Fruit fly (Drosophila melanogaster) S2 (cell line): ENCODE data around the gene CG10301.

ENCODE experiments used
- CG8478 ChIP-seq: fragments of >200 bp; optimal IDR thresholded peaks from 2 replicates; lab custom pipeline; 2018
- CTCF ChIP-seq, 2 experiments: fragments of >200 bp; optimal IDR thresholded peaks; 2 replicates each; lab custom pipeline; 2018

CG10301 gene

DNA sequence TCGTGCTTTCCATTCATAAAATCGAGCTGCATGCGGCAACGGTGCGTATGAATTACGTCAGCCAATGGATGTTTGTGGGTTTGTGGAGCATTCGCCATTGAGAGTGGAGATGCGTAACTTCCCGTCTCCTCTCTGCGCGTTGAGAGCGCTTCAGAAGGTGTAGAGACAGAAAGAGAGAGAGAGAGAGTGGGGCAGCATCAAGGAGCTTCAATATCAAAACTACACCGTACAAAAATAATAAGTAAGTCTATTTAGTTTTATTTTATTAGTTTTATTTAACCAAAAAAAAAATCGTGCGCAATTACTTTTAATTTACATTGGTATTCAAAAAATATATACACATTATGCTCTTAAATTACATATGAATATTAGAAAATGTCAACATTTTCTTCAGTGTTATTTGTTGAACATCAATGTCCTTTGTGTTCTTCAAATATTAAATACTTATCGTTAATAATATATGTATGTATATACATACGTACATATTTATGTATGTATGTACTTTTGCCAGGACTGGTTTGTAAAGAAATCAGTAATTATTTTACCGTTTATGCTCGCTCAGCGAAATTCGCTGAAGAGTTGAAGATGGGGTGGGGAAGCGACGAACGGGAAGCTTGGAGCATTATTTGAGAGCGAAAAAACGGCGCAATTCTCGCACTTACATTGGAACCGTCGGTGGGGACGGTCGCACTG, 12.9 kb downstream of the CG10301 start, which contains the start of gene CG10365:
Gene CG10365 (plus strand): TSS at position 652 of the 693 bp plus-strand sequence.
- no peak for TF ChIP-seq CG8478

DNA sequence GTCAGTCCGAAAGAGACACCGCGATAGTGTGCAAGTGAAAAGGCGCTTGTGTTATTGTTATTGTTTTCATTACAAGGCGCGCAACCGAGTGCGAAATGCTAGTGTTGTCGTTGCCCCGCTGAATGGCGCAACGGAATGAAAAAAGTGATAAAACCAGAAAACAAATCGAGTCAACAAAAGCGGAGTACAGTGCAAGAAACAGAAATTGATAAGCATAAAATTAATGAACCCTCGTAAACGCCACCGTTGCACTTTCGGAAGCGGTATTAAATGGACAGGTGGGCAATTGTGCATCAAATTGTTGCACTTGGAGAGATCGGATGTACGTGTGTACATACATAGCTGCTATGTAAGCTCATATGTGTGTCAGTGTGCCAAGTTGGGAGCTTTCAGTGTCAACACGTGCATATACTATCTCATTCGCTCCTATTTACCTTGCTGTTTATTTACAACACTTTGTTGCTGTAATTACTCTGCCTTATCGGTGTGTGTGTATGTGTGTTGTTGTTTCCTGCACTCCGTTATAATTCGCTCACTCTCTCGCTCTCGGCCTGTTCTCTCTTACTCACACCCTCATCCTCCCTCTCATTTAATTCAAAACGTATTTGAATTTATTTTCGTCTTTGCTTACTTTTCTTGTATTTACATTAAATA, 13.6 kb downstream of the CG10301 start:
- no peak for TF ChIP-seq CG8478
- TF ChIP-seq CTCF (optimal IDR thresholded peaks at IDR 0.05; lab: Kevin White, UChicago) = no peak

DNA sequence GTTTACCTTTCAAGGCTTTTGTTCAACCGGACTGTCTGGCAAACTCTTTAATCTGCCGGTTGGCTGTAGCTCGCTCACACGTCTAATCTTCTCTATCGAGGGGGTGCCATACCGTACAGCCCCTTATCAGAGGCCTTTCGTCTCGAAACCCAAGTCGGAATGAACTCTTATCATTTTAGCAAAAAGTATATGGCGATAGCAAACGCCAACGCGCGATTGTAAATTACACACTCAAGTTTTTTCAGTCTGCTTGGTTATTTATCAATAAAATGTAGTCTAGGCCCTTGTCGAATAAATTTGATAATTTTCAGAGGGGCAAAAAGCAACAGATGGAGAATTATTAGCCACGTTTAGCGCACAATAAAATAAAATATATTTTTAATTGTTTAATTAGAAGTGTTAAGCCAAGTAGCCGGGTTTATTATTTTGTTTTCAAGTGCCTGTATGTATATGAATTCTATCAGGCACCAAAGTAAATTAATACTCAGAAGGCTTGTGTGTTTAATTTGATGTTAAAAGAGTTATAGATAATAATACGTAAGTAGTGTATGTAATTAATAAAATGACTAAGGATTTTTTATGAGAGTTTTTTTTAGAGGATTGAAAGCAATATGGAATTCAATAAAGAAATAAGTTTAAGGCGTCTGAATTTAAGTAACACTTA, 15.0 kb downstream of the CG10301 start:
- TF ChIP-seq CG8478 = no peak
- no peak for TF ChIP-seq CTCF (optimal IDR thresholded peaks at IDR 0.05; lab: Kevin White, UChicago)

DNA sequence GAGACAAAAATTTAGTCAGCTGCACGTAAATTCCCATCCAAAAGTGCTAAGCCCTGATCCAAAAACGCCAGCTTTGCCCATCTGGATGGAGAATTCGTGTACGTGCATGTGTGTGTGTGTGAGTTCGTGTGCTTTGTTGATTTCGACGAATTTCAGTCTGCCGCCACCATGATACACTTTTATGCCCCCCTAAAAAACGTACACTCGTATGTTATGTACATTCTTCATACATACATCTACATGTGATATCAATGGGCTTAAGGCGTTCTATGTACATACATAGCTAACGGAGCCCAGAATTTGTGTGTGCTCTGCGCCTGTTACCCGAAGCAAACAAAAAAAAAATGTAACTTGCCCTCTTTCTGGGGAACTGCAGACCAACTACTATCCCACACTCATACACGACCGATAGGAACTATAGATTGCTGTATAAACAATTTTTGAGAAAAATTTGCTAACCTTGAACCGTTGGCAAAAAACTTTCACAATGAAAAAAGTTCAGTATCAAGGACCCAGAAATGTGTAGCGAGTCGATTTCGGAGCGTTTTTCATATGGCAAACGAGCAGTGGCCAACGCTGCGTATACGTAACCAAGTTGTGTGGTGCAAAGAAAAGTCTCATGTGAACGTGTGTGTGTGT, 15.9 kb downstream of the CG10301 start:
- TF ChIP-seq CTCF (optimal IDR thresholded peaks at IDR 0.05; lab: Kevin White, UChicago) (no peak), CG8478 (no peak)

DNA sequence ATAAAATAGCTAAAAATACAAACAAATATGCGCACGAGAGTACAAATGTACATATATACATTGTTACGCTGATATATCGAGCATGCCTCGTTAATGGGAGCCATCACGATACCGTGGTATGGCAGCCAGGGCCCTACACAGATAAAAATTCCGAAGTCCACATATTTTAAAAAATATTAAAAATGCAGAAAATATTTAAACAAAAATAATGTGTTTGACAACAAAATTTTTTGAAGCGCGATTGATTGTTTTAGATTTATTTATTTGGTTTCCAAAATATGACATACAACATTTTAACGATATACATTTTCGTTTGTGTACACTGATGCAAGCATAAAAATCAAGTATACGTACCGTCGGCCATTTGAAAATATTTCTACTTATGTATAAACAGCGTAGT, 16.8 kb downstream of the CG10301 start:
- no peak for TF ChIP-seq CTCF (optimal IDR thresholded peaks at IDR 0.05; lab: Kevin White, UChicago)
- TF ChIP-seq CG8478 = no peak

DNA sequence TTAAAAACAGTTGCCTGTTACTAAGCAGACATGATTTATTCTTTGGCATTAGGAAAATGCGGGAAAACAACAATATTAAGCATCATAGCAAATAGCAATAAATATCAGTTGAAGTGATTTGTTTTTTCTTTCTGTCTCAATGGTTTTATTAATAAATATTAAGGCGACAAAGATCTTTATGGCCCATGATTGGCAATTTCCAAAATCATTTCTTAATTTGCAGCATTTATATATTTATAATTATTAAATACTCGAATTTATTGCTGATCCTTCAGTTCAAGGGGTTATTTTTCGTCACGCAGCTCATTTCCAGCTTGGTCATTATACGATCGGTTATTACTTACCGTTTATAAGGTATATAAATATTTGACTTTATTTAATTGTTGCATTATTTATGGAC, 17.7 kb downstream of the CG10301 start:
- TF ChIP-seq CTCF (optimal IDR thresholded peaks at IDR 0.05; lab: Kevin White, UChicago) (no peak), CG8478 (no peak)

DNA sequence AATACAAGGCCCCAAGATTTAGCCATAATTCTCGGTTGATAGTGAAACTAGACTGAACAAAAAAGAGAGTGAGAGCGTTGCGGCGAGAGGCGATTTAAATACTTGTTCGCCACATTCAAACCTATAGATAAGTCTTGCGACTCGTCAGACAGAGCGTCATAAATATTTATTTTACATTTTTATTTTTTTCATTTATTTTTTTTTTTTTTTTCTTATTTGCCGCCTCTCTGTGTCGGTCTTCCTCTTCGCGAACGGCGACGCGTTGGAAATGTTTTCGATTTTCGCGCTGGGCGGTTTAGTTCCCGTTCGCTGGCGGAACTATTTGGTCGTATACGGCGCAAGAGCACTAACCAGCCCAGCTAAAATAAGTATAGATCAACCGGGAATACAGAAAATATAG, 18.1 kb downstream of the CG10301 start:
- no peak for TF ChIP-seq CTCF (optimal IDR thresholded peaks at IDR 0.05; lab: Kevin White, UChicago)
- no peak for TF ChIP-seq CG8478

DNA sequence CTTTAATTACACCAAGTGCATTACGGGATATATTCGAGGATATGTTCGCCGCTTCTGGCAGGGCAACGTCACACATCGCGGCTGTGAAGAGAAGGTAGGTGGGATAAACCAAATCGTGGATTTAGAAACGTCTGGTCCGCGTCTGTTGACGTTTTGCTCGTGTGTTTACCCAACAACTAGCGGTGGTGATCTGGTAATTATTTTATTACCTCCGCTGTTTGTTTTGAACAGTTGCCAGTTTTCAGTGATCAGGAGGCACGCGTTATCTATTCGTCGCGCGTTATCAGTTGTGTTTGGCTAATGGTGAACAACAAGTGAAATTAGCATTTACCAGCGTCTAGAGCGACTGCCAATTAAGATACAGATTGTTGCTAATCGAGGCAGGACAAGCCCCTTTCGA, 19.1 kb downstream of the CG10301 start:
- TF ChIP-seq CG8478 = no peak

DNA sequence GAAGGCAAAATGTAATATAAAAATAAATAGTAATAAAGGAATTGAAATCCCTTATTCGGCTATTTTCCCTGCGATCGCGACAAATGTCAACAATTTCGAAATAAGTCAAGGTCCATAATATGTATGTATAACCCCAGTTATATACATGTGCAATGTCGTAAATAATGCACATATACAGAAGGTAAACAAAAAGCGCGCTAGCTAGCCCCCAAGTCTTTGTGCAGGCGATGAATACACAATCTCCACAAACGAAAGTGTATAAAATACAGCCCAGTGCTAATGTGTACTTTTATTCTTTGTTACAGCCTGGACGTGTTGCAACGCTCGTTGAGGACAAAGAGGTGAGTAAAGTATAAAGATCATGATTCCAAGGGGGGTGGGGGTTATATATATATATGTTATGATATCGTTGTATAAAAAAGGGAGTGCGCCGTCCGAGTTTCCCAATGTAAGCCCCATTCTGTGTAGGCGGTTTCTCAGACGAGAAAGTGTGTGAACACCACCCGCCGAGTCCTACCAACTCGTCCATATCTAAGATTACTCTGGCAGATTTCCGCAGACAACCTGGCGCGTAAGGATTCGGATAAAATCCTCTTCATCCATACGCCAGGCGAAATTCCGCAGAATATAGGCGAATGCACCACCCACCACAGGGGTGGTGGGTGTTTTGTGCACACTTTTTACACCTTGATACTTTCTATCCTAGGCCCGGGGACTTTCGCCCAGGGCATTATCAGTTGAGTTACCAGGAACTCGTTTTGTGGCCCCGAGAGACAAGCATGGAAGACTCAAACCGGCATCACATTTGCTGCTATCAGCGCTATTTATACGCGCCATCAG, 19.9 kb downstream of the CG10301 start:
- TF ChIP-seq CTCF (optimal IDR thresholded peaks at IDR 0.05; lab: Kevin White, UChicago) = no peak
- no peak for TF ChIP-seq CG8478

DNA sequence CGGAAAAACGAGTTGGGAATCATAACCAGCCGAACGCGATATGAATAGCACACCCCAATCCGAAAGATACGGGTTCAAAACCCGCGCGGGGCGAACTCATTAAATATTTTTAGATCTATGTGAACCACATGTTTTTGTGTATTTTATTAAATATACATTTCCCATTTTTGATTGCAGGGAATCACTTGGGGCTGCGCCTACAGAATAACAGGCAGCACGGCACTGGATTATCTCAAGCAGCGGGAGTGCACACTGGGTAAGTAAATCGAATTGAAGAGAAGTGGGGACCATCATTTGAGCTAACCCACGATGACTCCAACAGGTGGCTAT, 20.5 kb downstream of the CG10301 start:
- no peak for TF ChIP-seq CG8478
- TF ChIP-seq CTCF (optimal IDR thresholded peaks at IDR 0.05; lab: Kevin White, UChicago) = no peak

DNA sequence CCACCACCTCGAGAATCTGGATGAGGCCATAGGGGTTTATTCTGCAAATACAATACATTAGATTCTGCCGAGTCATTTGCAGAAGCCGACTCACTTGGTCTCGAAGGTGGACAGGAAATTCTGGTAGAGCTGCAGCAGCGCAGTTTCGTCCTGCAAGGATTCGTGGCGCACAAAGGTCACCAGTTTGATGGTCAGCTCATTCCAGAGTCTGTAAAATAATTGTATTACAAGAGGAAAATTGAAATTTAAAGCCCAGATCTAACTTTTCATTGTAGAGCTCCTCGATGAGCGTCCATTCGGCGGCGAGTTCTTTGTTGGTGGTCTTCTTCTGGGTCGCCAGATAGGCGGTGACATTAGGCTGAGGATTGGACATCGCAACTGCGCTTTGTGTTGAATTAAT, 22.6 kb downstream of the CG10301 start:
- TF ChIP-seq CG8478 = no peak
- TF ChIP-seq CTCF (optimal IDR thresholded peaks at IDR 0.05; lab: Kevin White, UChicago) = no peak

DNA sequence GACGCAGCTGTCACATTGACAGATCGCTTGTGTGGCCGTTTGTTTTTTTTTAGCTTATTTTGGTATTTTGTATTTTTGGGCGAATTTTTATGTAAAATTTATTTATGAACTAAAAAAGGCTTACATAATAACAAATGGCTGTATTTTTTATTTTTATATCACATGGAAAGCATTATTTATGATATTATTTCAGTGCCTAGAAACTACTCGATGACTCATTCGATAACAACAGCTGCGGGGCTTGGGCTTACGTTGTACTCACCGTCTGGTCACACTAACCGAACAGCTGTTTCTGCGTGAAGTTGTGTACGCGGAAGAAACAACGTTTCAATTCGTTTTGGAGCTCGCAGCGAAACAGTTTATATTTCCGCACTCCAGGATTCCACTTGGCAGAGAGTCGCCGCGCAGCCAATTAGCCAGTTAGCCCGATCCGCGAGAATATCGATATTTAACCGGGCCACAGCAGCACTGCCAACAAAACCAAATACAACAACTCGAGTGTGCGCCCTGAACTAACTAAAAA, 23.1 kb downstream of the CG10301 start, which contains the start of the genes Hmgcr and Rpn9:
Gene Hmgcr (plus strand): TSS at position 335 of the 523 bp plus-strand sequence.
Gene Rpn9 (minus strand): TSS at position 473 of the 523 bp plus-strand sequence.
- TF ChIP-seq CG8478 = no peak

DNA sequence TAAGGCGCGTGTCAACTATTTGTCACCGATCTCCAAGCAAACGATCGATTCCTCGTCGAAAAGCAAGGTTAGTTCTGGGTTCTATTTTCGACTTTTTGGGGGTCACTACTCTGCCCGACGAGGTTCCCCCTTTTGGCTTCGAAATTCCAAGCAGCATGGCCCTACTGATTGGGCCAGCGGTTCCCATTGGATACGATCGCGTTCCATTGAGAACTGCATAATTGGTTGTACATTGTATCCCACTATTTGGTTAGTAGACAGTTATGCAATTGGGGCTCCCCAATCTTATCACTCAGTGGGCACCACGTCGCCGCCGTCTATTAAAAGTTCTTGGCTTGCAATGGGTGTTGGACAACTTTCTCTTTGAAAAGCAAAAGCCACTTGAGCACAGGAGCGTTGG, 23.8 kb downstream of the CG10301 start:
- TF ChIP-seq CG8478 (no peak), CTCF (optimal IDR thresholded peaks at IDR 0.05; lab: Kevin White, UChicago) (no peak)

DNA sequence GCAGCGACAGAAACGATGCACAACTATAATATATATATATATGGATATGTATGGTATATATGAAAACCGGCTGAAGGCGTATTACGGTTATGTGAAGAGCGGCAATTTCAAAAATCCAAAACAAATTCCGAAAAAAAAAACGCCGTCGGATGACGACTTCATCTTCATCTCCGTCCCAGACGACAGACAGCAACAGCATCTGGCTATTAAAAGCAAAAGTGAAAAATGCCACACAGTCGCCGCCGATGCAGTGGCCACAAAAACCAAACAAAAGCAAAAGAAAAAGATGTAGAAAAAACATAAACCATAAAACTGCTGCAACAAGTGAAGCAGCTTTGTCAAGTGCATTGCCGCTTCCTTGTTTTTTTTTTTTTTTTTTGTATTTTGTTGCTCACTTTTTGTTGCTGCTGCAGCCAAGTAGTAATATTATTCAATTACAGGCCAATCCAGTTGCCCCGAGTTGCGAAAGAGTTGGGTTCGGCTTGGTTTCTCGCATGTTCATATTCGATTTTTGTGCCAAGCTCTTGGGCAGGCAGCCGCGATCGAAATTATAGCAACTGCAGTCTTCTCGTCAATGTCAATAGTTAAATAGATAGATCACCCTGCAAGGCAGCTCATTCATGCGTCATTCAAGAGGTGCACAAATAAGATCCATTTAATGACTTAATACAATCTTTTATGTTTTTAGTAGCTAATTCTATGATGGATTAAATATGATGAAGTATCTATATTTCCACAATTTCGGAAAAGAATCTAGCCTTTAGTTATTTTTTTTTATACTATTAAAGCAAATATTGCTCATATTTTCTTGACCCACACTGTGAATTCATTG, 24.8 kb downstream of the CG10301 start:
- no peak for TF ChIP-seq CG8478
- no peak for TF ChIP-seq CTCF (optimal IDR thresholded peaks at IDR 0.05; lab: Kevin White, UChicago)
